Worm (Caenorhabditis elegans) whole organism, mixed stage, embryonic: ENCODE results near the gene atg-13.

Source experiments
- M03D4.4 ChIP-seq: sonication (generic microtip); optimal IDR thresholded peaks from 2 replicates; lab custom pipeline; 2017; ENCODE audit warnings: mild to moderate bottlenecking, missing genetic modification characterization, missing compliant biosample characterization
- blmp-1 ChIP-seq: fragments of 150-350 bp; optimal IDR thresholded peaks from 2 replicates; lab custom pipeline; 2014; ENCODE audit warnings: missing biosample characterization, missing genetic modification characterization
- ces-1 ChIP-seq: fragments of 150-350 bp; optimal IDR thresholded peaks from 2 replicates; lab custom pipeline; 2014; ENCODE audit warnings: missing biosample characterization, missing genetic modification reagents, missing genetic modification characterization
- elt-1 ChIP-seq: sonication (generic microtip); optimal IDR thresholded peaks from 2 replicates; lab custom pipeline; 2017; ENCODE audit warnings: missing genetic modification characterization, mild to moderate bottlenecking, missing compliant biosample characterization, antibody characterized with exemption, moderate library complexity, borderline replicate concordance; ENCODE audit not compliant: insufficient read depth
- flh-1 ChIP-seq: fragments of 200-800 bp; sonication (Bioruptor generic); optimal IDR thresholded peaks from 2 replicates; lab custom pipeline; 2018; ENCODE audit warnings: mild to moderate bottlenecking, missing genetic modification characterization, moderate library complexity, missing compliant biosample characterization
- pha-4 ChIP-seq: fragments of 150-350 bp; optimal IDR thresholded peaks from 2 replicates; lab custom pipeline; 2018; ENCODE audit warnings: missing biosample characterization, missing genetic modification reagents, missing genetic modification characterization
- sem-2 ChIP-seq: fragments of 200-800 bp; sonication (Bioruptor generic); optimal IDR thresholded peaks from 2 replicates; lab custom pipeline; 2018; ENCODE audit warnings: mild to moderate bottlenecking, missing genetic modification characterization, missing compliant biosample characterization
- unc-39 ChIP-seq: fragments of 150-350 bp; optimal IDR thresholded peaks from 2 replicates; lab custom pipeline; 2014; ENCODE audit warnings: missing biosample characterization, missing genetic modification characterization

DNA sequence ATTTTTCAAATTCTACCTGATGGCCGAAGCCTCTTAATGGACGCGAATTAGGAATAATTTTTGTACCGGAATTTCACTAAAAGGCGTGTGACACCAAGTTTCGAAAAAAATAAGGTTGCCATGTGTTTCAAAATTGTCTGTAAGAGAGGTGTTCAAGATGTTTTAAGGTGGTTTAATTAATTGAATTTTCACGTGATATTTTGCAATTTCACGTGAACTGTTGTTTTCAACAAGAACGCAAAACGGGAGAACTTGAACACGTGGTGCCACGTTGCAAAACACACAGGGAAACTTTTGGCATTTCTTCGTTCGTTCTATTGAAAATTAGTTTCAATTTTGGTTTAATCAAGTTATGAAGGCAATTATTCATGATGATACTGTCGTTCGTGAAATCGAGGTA, 23.6 kb upstream of the atg-13 start, which contains the start of gene spc-2:
- no peak for TF ChIP-seq unc-39 (tag; lab: Kevin White, UChicago)
- no peak for TF ChIP-seq ces-1 (GFP tag; lab: Kevin White, UChicago)
- TF ChIP-seq M03D4.4 (tag; lab: Kevin White, UChicago): no peak
- TF ChIP-seq elt-1 (tag; lab: Kevin White, UChicago): no peak
- no peak for TF ChIP-seq flh-1 (GFP tag; lab: Kevin White, UChicago)
- no peak for TF ChIP-seq sem-2 (GFP tag; lab: Kevin White, UChicago)
- no peak for TF ChIP-seq pha-4 (tag; lab: Kevin White, UChicago)
- no peak for TF ChIP-seq blmp-1 (tag; lab: Kevin White, UChicago)
